Worm (Caenorhabditis elegans): ENCODE data around the gene Y32H12A.1.

Y32H12A.1 gene

ce11 chrIII:5389365-5389764 is 27.4 kb downstream of the Y32H12A.1 start:
- TF ChIP-seq ceh-36 (tag; optimal IDR thresholded peaks at IDR 0.05) (no peak), ets-7 (tag; optimal IDR thresholded peaks at IDR 0.05) (no peak), aly-1 (tag; optimal IDR thresholded peaks at IDR 0.05) (no peak), hnd-1 (tag; optimal IDR thresholded peaks at IDR 0.05) (no peak), tbx-11 (GFP tag; IDR thresholded peaks at IDR 0.05) (no peak), hmg-4 (GFP tag; optimal IDR thresholded peaks at IDR 0.05) (no peak), F13C5.2 (tag; optimal IDR thresholded peaks at IDR 0.05) (no peak), flt-1 (GFP tag; IDR thresholded peaks at IDR 0.05) (no peak), tbx-37 (GFP tag; conservative IDR thresholded peaks at IDR 0.05) (no peak), sea-1 (GFP tag; conservative IDR thresholded peaks at IDR 0.05) (no peak), ceh-13 (GFP tag; optimal IDR thresholded peaks at IDR 0.05) (no peak), tra-4 (tag; optimal IDR thresholded peaks at IDR 0.05) (no peak), ama-1 (optimal IDR thresholded peaks at IDR 0.05) (no peak), scrt-1 (GFP tag; IDR thresholded peaks at IDR 0.05) (no peak), pes-1 (GFP tag; IDR thresholded peaks at IDR 0.05) (no peak), B0310.2 (tag; optimal IDR thresholded peaks at IDR 0.05) (no peak), hmbx-1 (tag; optimal IDR thresholded peaks at IDR 0.05) (no peak)

ce11 chrIII:5395746-5396145 is 33.7 kb downstream of the Y32H12A.1 start:
- TF ChIP-seq scrt-1 (GFP tag; IDR thresholded peaks at IDR 0.05) (no peak), hmbx-1 (tag; optimal IDR thresholded peaks at IDR 0.05) (no peak), sea-1 (GFP tag; conservative IDR thresholded peaks at IDR 0.05) (no peak), hmg-4 (GFP tag; optimal IDR thresholded peaks at IDR 0.05) (no peak), ceh-13 (GFP tag; optimal IDR thresholded peaks at IDR 0.05) (no peak)

ce11 chrIII:5402419-5402818 is 40.4 kb downstream of the Y32H12A.1 start:
- TF ChIP-seq aly-1 (tag; optimal IDR thresholded peaks at IDR 0.05), result no peak
- no peak for TF ChIP-seq tbx-37 (GFP tag; conservative IDR thresholded peaks at IDR 0.05)
- TF ChIP-seq tra-4 (tag; optimal IDR thresholded peaks at IDR 0.05), result no peak
- TF ChIP-seq ama-1 (optimal IDR thresholded peaks at IDR 0.05), result no peak
- no peak for TF ChIP-seq hmg-4 (GFP tag; optimal IDR thresholded peaks at IDR 0.05)
- TF ChIP-seq hmbx-1 (tag; optimal IDR thresholded peaks at IDR 0.05), result no peak
- TF ChIP-seq pes-1 (GFP tag; IDR thresholded peaks at IDR 0.05), result no peak
- TF ChIP-seq ceh-13 (GFP tag; optimal IDR thresholded peaks at IDR 0.05), result no peak
- no peak for TF ChIP-seq hnd-1 (tag; optimal IDR thresholded peaks at IDR 0.05)
- TF ChIP-seq ets-7 (tag; optimal IDR thresholded peaks at IDR 0.05), result no peak
- TF ChIP-seq B0310.2 (tag; optimal IDR thresholded peaks at IDR 0.05), result no peak
- TF ChIP-seq ceh-36 (tag; optimal IDR thresholded peaks at IDR 0.05), result no peak
- no peak for TF ChIP-seq flt-1 (GFP tag; IDR thresholded peaks at IDR 0.05)
- TF ChIP-seq F13C5.2 (tag; optimal IDR thresholded peaks at IDR 0.05), result no peak
- TF ChIP-seq sea-1 (GFP tag; conservative IDR thresholded peaks at IDR 0.05), result no peak

ce11 chrIII:5404998-5405397 is 43.0 kb downstream of the Y32H12A.1 start:
- TF ChIP-seq scrt-1 (GFP tag; IDR thresholded peaks at IDR 0.05) (no peak), F13C5.2 (tag; optimal IDR thresholded peaks at IDR 0.05) (no peak), tbx-11 (GFP tag; IDR thresholded peaks at IDR 0.05) (no peak), sea-1 (GFP tag; conservative IDR thresholded peaks at IDR 0.05) (no peak), hmbx-1 (tag; optimal IDR thresholded peaks at IDR 0.05) (no peak), flt-1 (GFP tag; IDR thresholded peaks at IDR 0.05) (no peak), ceh-13 (GFP tag; optimal IDR thresholded peaks at IDR 0.05) (no peak)

ce11 chrIII:5405628-5406084 is 43.6 kb downstream of the Y32H12A.1 start, which contains the start of the genes W03A5.2 and Y32H12A.8:
W03A5.2 (plus strand) TSS chrIII:5406034.
Y32H12A.8 (minus strand) TSS chrIII:5406037.
- TF ChIP-seq tra-4 (tag; optimal IDR thresholded peaks at IDR 0.05) (no peak), tbx-37 (GFP tag; conservative IDR thresholded peaks at IDR 0.05) (no peak), aly-1 (tag; optimal IDR thresholded peaks at IDR 0.05) (no peak), F13C5.2 (tag; optimal IDR thresholded peaks at IDR 0.05) (no peak), flt-1 (GFP tag; IDR thresholded peaks at IDR 0.05) (no peak), pes-1 (GFP tag; IDR thresholded peaks at IDR 0.05) (no peak), ceh-36 (tag; optimal IDR thresholded peaks at IDR 0.05) (no peak), sea-1 (GFP tag; conservative IDR thresholded peaks at IDR 0.05) (no peak), hmg-4 (GFP tag; optimal IDR thresholded peaks at IDR 0.05) (no peak), ceh-13 (GFP tag; optimal IDR thresholded peaks at IDR 0.05) (no peak), B0310.2 (tag; optimal IDR thresholded peaks at IDR 0.05) (no peak), scrt-1 (GFP tag; IDR thresholded peaks at IDR 0.05) (no peak), tbx-11 (GFP tag; IDR thresholded peaks at IDR 0.05) (no peak), ets-7 (tag; optimal IDR thresholded peaks at IDR 0.05) (no peak), hnd-1 (tag; optimal IDR thresholded peaks at IDR 0.05) (no peak), ama-1 (optimal IDR thresholded peaks at IDR 0.05) (no peak), hmbx-1 (tag; optimal IDR thresholded peaks at IDR 0.05) (no peak)

ce11 chrIII:5406314-5406713 is 44.3 kb downstream of the Y32H12A.1 start:
- no peak for TF ChIP-seq hnd-1 (tag; optimal IDR thresholded peaks at IDR 0.05)

- no peak for TF ChIP-seq tbx-11 (GFP tag; IDR thresholded peaks at IDR 0.05)
- no peak for TF ChIP-seq hmg-4 (GFP tag; optimal IDR thresholded peaks at IDR 0.05)
- TF ChIP-seq ceh-36 (tag; optimal IDR thresholded peaks at IDR 0.05), result no peak
- no peak for TF ChIP-seq flt-1 (GFP tag; IDR thresholded peaks at IDR 0.05)
- TF ChIP-seq sea-1 (GFP tag; conservative IDR thresholded peaks at IDR 0.05), result no peak
- no peak for TF ChIP-seq tbx-37 (GFP tag; conservative IDR thresholded peaks at IDR 0.05)
- no peak for TF ChIP-seq F13C5.2 (tag; optimal IDR thresholded peaks at IDR 0.05)
- TF ChIP-seq hnd-1 (tag; optimal IDR thresholded peaks at IDR 0.05), result no peak
- TF ChIP-seq pes-1 (GFP tag; IDR thresholded peaks at IDR 0.05), result no peak
- TF ChIP-seq ceh-13 (GFP tag; optimal IDR thresholded peaks at IDR 0.05), result no peak
- no peak for TF ChIP-seq tra-4 (tag; optimal IDR thresholded peaks at IDR 0.05)
Observed at ce11 chrIII:5407060-5407459, 45.1 kb downstream of the Y32H12A.1 start.

ce11 chrIII:5407588-5407987 is 45.6 kb downstream of the Y32H12A.1 start, which contains the start of gene W03A5.1:
W03A5.1 (plus strand) TSS chrIII:5407888.
- no peak for TF ChIP-seq scrt-1 (GFP tag; IDR thresholded peaks at IDR 0.05)
- TF ChIP-seq hmg-4 (GFP tag; optimal IDR thresholded peaks at IDR 0.05), result no peak
- TF ChIP-seq sea-1 (GFP tag; conservative IDR thresholded peaks at IDR 0.05), result no peak
- no peak for TF ChIP-seq tbx-11 (GFP tag; IDR thresholded peaks at IDR 0.05)
- TF ChIP-seq tbx-37 (GFP tag; conservative IDR thresholded peaks at IDR 0.05), result no peak
- no peak for TF ChIP-seq aly-1 (tag; optimal IDR thresholded peaks at IDR 0.05)
- no peak for TF ChIP-seq ets-7 (tag; optimal IDR thresholded peaks at IDR 0.05)
- no peak for TF ChIP-seq hnd-1 (tag; optimal IDR thresholded peaks at IDR 0.05)

Data from whole organism, early embryonic.